Worm (Caenorhabditis elegans) whole organism, L4 larva: ENCODE results near the gene F53G2.2.

Experiments used
- D1046.2 ChIP-seq: fragments of 200-800 bp; sonication (Bioruptor generic); IDR thresholded peaks from 2 replicates; pipeline ENCODE4 v1.3.6; 2022; ENCODE audit warnings: missing genetic modification characterization, missing compliant biosample characterization
- F10B5.3 ChIP-seq: sonication (generic microtip); optimal IDR thresholded peaks from 2 replicates; lab custom pipeline; 2016; ENCODE audit warnings: mild to moderate bottlenecking, missing genetic modification characterization, missing compliant biosample characterization
- F49E8.2 ChIP-seq: sonication (generic microtip); optimal IDR thresholded peaks from 2 replicates; lab custom pipeline; 2016; ENCODE audit warnings: missing compliant biosample characterization, mild to moderate bottlenecking, missing genetic modification characterization, borderline replicate concordance
- T26A8.4 ChIP-seq: fragments of 200-800 bp; sonication (Bioruptor generic); IDR thresholded peaks from 2 replicates; pipeline ENCODE4 v1.3.6; 2022; ENCODE audit warnings: missing genetic modification characterization, missing compliant biosample characterization
- Y5F2A.4 ChIP-seq: fragments of 200-800 bp; sonication (Bioruptor generic); optimal IDR thresholded peaks from 2 replicates; lab custom pipeline; 2018; ENCODE audit warnings: mild to moderate bottlenecking, missing genetic modification characterization, missing compliant biosample characterization
- Y75B8A.6 ChIP-seq: fragments of 200-800 bp; sonication (Bioruptor generic); IDR thresholded peaks from 2 replicates; pipeline ENCODE4 v1.3.6; 2022; ENCODE audit warnings: missing genetic modification reagents, missing genetic modification characterization, missing compliant biosample characterization
- ZK337.2 ChIP-seq: fragments of 200-800 bp; sonication (Bioruptor generic); IDR thresholded peaks from 2 replicates; pipeline ENCODE4 v1.3.6; 2022; ENCODE audit warnings: missing genetic modification reagents, missing genetic modification characterization, missing compliant biosample characterization
- aly-2 ChIP-seq: sonication (generic microtip); optimal IDR thresholded peaks from 2 replicates; lab custom pipeline; 2018; ENCODE audit warnings: missing biosample characterization, missing genetic modification characterization
- ama-1 ChIP-seq: fragments of 150-350 bp; optimal IDR thresholded peaks from 2 replicates; lab custom pipeline; 2014; ENCODE audit warnings: inconsistent platforms, mixed read lengths
- attf-4 ChIP-seq: sonication (generic microtip); optimal IDR thresholded peaks from 3 replicates; lab custom pipeline; 2017; ENCODE audit warnings: missing biosample characterization, missing genetic modification characterization
- ces-1 ChIP-seq: fragments of 150-350 bp; sonication (generic microtip); optimal IDR thresholded peaks from 4 replicates; lab custom pipeline; 2014; ENCODE audit warnings: missing biosample characterization, missing genetic modification reagents, missing genetic modification characterization
- ctbp-1 ChIP-seq: fragments of 200-800 bp; sonication (Bioruptor generic); IDR thresholded peaks from 2 replicates; pipeline ENCODE4 v1.3.6; 2022; ENCODE audit warnings: missing genetic modification reagents, missing genetic modification characterization, missing compliant biosample characterization
- daf-16 ChIP-seq, 3 experiments: sonication (generic microtip); optimal IDR thresholded peaks; 2 replicates each; lab custom pipeline; 2016 to 2017; ENCODE audit warnings: missing genetic modification characterization in 3 of 3, missing genetic modification reagents in 3 of 3, mild to moderate bottlenecking in 2 of 3, missing compliant biosample characterization in 2 of 3, missing biosample characterization in 1 of 3, moderate library complexity in 1 of 3
- daf-19 ChIP-seq: fragments of 200-800 bp; sonication (Bioruptor generic); conservative IDR thresholded peaks from 2 replicates; pipeline ENCODE4 v1.3.6; 2022; ENCODE audit warnings: missing genetic modification characterization, missing compliant biosample characterization
- dmd-6 ChIP-seq: fragments of 200-800 bp; sonication (Bioruptor generic); IDR thresholded peaks from 2 replicates; pipeline ENCODE4 v1.3.6; 2022; ENCODE audit warnings: missing genetic modification reagents, missing genetic modification characterization, missing compliant biosample characterization
- dmd-9 ChIP-seq: fragments of 200-800 bp; sonication (Bioruptor generic); IDR thresholded peaks from 2 replicates; pipeline ENCODE4 v1.3.6; 2022; ENCODE audit warnings: missing genetic modification reagents, missing genetic modification characterization, missing compliant biosample characterization
- dpl-1 ChIP-seq: fragments of 150-350 bp; optimal IDR thresholded peaks from 2 replicates; lab custom pipeline; 2014; ENCODE audit warnings: missing biosample characterization, missing genetic modification reagents, missing genetic modification characterization
- dve-1 ChIP-seq: sonication (generic microtip); optimal IDR thresholded peaks from 2 replicates; lab custom pipeline; 2017; ENCODE audit warnings: antibody characterized with exemption, mild to moderate bottlenecking, missing genetic modification characterization, missing compliant biosample characterization; ENCODE audit not compliant: insufficient read depth
- egl-27 ChIP-seq: sonication (generic microtip); optimal IDR thresholded peaks from 3 replicates; lab custom pipeline; 2017; ENCODE audit warnings: missing biosample characterization, missing genetic modification reagents, missing genetic modification characterization
- hlh-11 ChIP-seq: fragments of 200-800 bp; sonication (Bioruptor generic); optimal IDR thresholded peaks from 2 replicates; lab custom pipeline; 2018; ENCODE audit warnings: mild to moderate bottlenecking, missing genetic modification characterization, missing compliant biosample characterization
- hlh-30 ChIP-seq: sonication (generic microtip); optimal IDR thresholded peaks from 2 replicates; lab custom pipeline; 2017; ENCODE audit warnings: antibody characterized with exemption, mild to moderate bottlenecking, missing genetic modification characterization, missing compliant biosample characterization; ENCODE audit not compliant: insufficient read depth
- lin-1 ChIP-seq: fragments of 200-800 bp; sonication (Bioruptor generic); IDR thresholded peaks from 2 replicates; pipeline ENCODE4 v1.3.6; 2022; ENCODE audit warnings: missing genetic modification reagents, missing genetic modification characterization, missing compliant biosample characterization
- lin-29 ChIP-seq: fragments of 200-800 bp; sonication (Bioruptor generic); IDR thresholded peaks from 2 replicates; pipeline ENCODE4 v1.3.6; 2022; ENCODE audit warnings: missing genetic modification reagents, missing genetic modification characterization, missing compliant biosample characterization
- lin-39 ChIP-seq: fragments of 150-350 bp; optimal IDR thresholded peaks from 2 replicates; lab custom pipeline; 2014; ENCODE audit warnings: missing biosample characterization, missing genetic modification reagents, missing genetic modification characterization
- lsy-2 ChIP-seq, 2 experiments: fragments of 150-350 bp in 1 of 2; sonication (generic microtip) in 1 of 2; optimal IDR thresholded peaks; 2 replicates each; lab custom pipeline; 2014 to 2017; ENCODE audit warnings: missing biosample characterization in 2 of 2, missing genetic modification characterization in 2 of 2
- madf-5 ChIP-seq, 2 experiments: fragments of 200-800 bp; sonication (Bioruptor generic); IDR thresholded peaks; 2 replicates each; pipeline ENCODE4 v1.3.6; 2022; ENCODE audit warnings: missing compliant biosample characterization in 2 of 2, missing genetic modification characterization in 2 of 2
- mdl-1 ChIP-seq, 2 experiments: fragments of 150-350 bp in 1 of 2; sonication (generic microtip) in 1 of 2; optimal IDR thresholded peaks; 2 replicates each; lab custom pipeline; 2014 to 2017; ENCODE audit warnings: missing biosample characterization in 2 of 2, missing genetic modification characterization in 2 of 2
- mep-1 ChIP-seq: fragments of 150-350 bp; sonication (generic microtip); optimal IDR thresholded peaks from 3 replicates; lab custom pipeline; 2014; ENCODE audit warnings: missing biosample characterization, missing genetic modification characterization
- mes-2 ChIP-seq: sonication (generic microtip); optimal IDR thresholded peaks from 2 replicates; lab custom pipeline; 2016; ENCODE audit warnings: missing genotype, mild to moderate bottlenecking, missing genetic modification characterization, missing compliant biosample characterization; ENCODE audit not compliant: poor library complexity, severe bottlenecking
- mxl-2 ChIP-seq: fragments of 200-800 bp; sonication (Bioruptor generic); conservative IDR thresholded peaks from 2 replicates; pipeline ENCODE4 v1.3.6; 2022; ENCODE audit warnings: missing genetic modification reagents, missing genetic modification characterization, missing compliant biosample characterization
- mxl-3 ChIP-seq: fragments of 200-800 bp; sonication (Bioruptor generic); optimal IDR thresholded peaks from 2 replicates; lab custom pipeline; 2018; ENCODE audit warnings: mild to moderate bottlenecking, missing genetic modification characterization, missing compliant biosample characterization
- nhr-10 ChIP-seq: fragments of 150-350 bp; optimal IDR thresholded peaks from 2 replicates; lab custom pipeline; 2014; ENCODE audit warnings: missing biosample characterization, missing genetic modification characterization
- nhr-11 ChIP-seq: fragments of 150-350 bp; optimal IDR thresholded peaks from 2 replicates; lab custom pipeline; 2014; ENCODE audit warnings: missing biosample characterization, missing genetic modification characterization
- nhr-28 ChIP-seq: fragments of 150-350 bp; optimal IDR thresholded peaks from 2 replicates; lab custom pipeline; 2014; ENCODE audit warnings: missing biosample characterization, missing genetic modification characterization
- nhr-48 ChIP-seq: sonication (generic microtip); optimal IDR thresholded peaks from 2 replicates; lab custom pipeline; 2016; ENCODE audit warnings: mild to moderate bottlenecking, missing genetic modification characterization, missing compliant biosample characterization
- nhr-76 ChIP-seq: fragments of 150-350 bp; optimal IDR thresholded peaks from 2 replicates; lab custom pipeline; 2014; ENCODE audit warnings: missing biosample characterization, missing genetic modification characterization
- nhr-77 ChIP-seq: fragments of 150-350 bp; optimal IDR thresholded peaks from 2 replicates; lab custom pipeline; 2014; ENCODE audit warnings: missing biosample characterization, missing genetic modification characterization
- php-3 ChIP-seq: fragments of 200-800 bp; sonication (Bioruptor generic); IDR thresholded peaks from 2 replicates; pipeline ENCODE4 v1.3.6; 2022; ENCODE audit warnings: missing genetic modification reagents, missing genetic modification characterization, missing compliant biosample characterization
- pqm-1 ChIP-seq: sonication (generic microtip); optimal IDR thresholded peaks from 2 replicates; lab custom pipeline; 2017; ENCODE audit warnings: missing biosample characterization, missing genetic modification characterization
- rbr-2 ChIP-seq: sonication (generic microtip); optimal IDR thresholded peaks from 2 replicates; lab custom pipeline; 2016; ENCODE audit warnings: missing genotype, missing genetic modification characterization, missing compliant biosample characterization
- saeg-2 ChIP-seq: fragments of 200-800 bp; sonication (Bioruptor generic); IDR thresholded peaks from 2 replicates; pipeline ENCODE4 v1.3.6; 2022; ENCODE audit warnings: missing genetic modification reagents, missing genetic modification characterization, missing compliant biosample characterization
- sdz-12 ChIP-seq: fragments of 200-800 bp; sonication (Bioruptor generic); optimal IDR thresholded peaks from 2 replicates; lab custom pipeline; 2018; ENCODE audit warnings: mild to moderate bottlenecking, missing genetic modification characterization, missing compliant biosample characterization
- set-16 ChIP-seq: fragments of 200-800 bp; sonication (Bioruptor generic); IDR thresholded peaks from 2 replicates; pipeline ENCODE4 v1.3.6; 2022; ENCODE audit warnings: missing genetic modification reagents, missing genetic modification characterization, missing compliant biosample characterization
- skn-1 ChIP-seq: fragments of 150-350 bp; optimal IDR thresholded peaks from 2 replicates; lab custom pipeline; 2014; ENCODE audit warnings: missing biosample characterization, missing genetic modification characterization
- snpc-4 ChIP-seq: fragments of 150-350 bp; optimal IDR thresholded peaks from 2 replicates; lab custom pipeline; 2014; ENCODE audit warnings: missing biosample characterization, missing genetic modification characterization
- tra-1 ChIP-seq: fragments of 200-800 bp; sonication (Bioruptor generic); IDR thresholded peaks from 2 replicates; pipeline ENCODE4 v1.3.6; 2022; ENCODE audit warnings: missing genetic modification reagents, missing genetic modification characterization, missing compliant biosample characterization
- unc-39 ChIP-seq: sonication (generic microtip); optimal IDR thresholded peaks from 2 replicates; lab custom pipeline; 2017; ENCODE audit warnings: missing biosample characterization, missing genetic modification characterization
- zag-1 ChIP-seq: fragments of 150-350 bp; optimal IDR thresholded peaks from 2 replicates; lab custom pipeline; 2014; ENCODE audit warnings: missing biosample characterization, missing genetic modification characterization
- zfp-3 ChIP-seq: fragments of 200-800 bp; sonication (Bioruptor generic); conservative IDR thresholded peaks from 2 replicates; pipeline ENCODE4 v1.3.6; 2022; ENCODE audit warnings: missing genetic modification reagents, missing genetic modification characterization, missing compliant biosample characterization
- ztf-11 ChIP-seq: fragments of 150-350 bp; optimal IDR thresholded peaks from 2 replicates; lab custom pipeline; 2014; ENCODE audit warnings: missing biosample characterization, missing genetic modification characterization

The F53G2.2 gene

DNA sequence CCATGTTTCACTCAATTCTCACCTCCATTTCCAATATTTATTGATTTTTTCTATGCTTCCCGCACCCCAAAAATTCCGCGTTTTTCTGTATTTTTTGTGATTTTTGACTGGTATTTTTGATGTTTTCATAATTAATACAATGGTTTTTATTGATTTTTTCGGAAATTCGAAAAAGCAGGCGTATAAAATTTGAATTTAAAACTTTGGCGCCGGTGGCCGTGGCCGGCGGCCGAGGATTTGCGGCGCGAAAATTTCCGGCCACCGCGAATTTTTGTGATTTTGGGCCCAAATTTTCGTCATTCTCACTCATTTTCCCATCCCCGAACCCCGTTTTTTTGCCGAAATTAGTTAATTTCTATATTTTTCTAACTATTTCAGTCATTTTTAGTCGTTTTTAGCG, 30.7 kb upstream of the F53G2.2 start (continued):
- TF ChIP-seq rbr-2 (tag; lab: Kevin White, UChicago) (no peak), T26A8.4 (no peak), sdz-12 (GFP tag; lab: Kevin White, UChicago) (no peak), nhr-77 (tag; lab: Kevin White, UChicago) (no peak), lsy-2 (tag; optimal IDR thresholded peaks at IDR 0.05; lab: Kevin White, UChicago) (peak in 1 of 2 experiments; percentile 36), aly-2 (tag; lab: Kevin White, UChicago) (no peak), ces-1 (GFP tag; lab: Kevin White, UChicago) (no peak), nhr-11 (tag; lab: Kevin White, UChicago) (no peak), lin-39 (no peak), F49E8.2 (peak; percentile 35), F10B5.3 (tag; lab: Kevin White, UChicago) (no peak), daf-19 (no peak), snpc-4 (tag; lab: Kevin White, UChicago) (no peak), php-3 (GFP tag; lab: Robert Waterston, UW) (no peak), dpl-1 (GFP tag; lab: Kevin White, UChicago) (peak; percentile 88), mxl-2 (GFP tag; lab: Robert Waterston, UW) (no peak), ctbp-1 (GFP tag; lab: Robert Waterston, UW) (no peak), zfp-3 (peak; percentile 48; the same call in 1 of the 2 replicates), set-16 (GFP tag; lab: Robert Waterston, UW) (no peak), tra-1 (GFP tag; lab: Robert Waterston, UW) (no peak), ztf-11 (tag; lab: Kevin White, UChicago) (no peak), skn-1 (tag; lab: Kevin White, UChicago) (no peak), dmd-9 (peak; percentile 73; the same call in 1 of the 2 replicates), nhr-76 (tag; lab: Kevin White, UChicago) (no peak)

DNA sequence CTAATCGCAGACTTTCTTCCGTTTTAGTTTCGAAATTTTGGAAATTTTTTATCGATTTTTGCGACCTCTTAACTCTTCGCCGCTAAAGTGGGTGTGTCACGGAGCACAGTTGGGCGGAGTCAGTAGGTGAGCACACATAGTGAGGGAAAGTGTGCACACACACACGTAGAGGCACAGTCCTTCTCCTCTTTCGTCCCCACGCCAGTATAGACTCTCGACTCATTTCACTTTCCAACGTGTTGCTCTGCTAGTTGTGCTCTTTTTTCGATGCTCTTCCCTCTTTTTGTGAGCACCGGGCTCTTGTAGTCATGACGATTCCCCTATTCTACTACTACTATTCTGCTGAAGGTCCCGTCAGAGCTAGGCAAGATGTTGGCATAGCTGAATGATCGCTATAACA, 29.2 kb upstream of the F53G2.2 start:
- no peak for TF ChIP-seq daf-16 (GFP tag; optimal IDR thresholded peaks at IDR 0.05; lab: Kevin White, UChicago)
- peak; percentile 26 for TF ChIP-seq daf-16 (tag; optimal IDR thresholded peaks at IDR 0.05; lab: Kevin White, UChicago)
- TF ChIP-seq mep-1 (tag; lab: Kevin White, UChicago), result peak; percentile 32
- peak in 1 of 2 experiments; percentile 5 for TF ChIP-seq lsy-2 (tag; optimal IDR thresholded peaks at IDR 0.05; lab: Kevin White, UChicago)
- peak; percentile 27 for TF ChIP-seq ama-1 (lab: Kevin White, UChicago)
- TF ChIP-seq mes-2 (tag; lab: Kevin White, UChicago), result no peak
- TF ChIP-seq ces-1 (GFP tag; lab: Kevin White, UChicago), result no peak
- TF ChIP-seq dmd-6 (GFP tag; lab: Robert Waterston, UW), result peak; percentile 21; the same call in 1 of the 2 replicates
- peak; percentile 6 for TF ChIP-seq hlh-30
- peak; percentile 31 for TF ChIP-seq hlh-11 (tag; lab: Kevin White, UChicago)
- TF ChIP-seq ZK337.2, result no peak
- TF ChIP-seq pqm-1 (tag; lab: Kevin White, UChicago), result peak; percentile 32
- peak; percentile 32 for TF ChIP-seq dve-1
- no peak for TF ChIP-seq skn-1 (tag; lab: Kevin White, UChicago)
- no peak for TF ChIP-seq nhr-10 (tag; lab: Kevin White, UChicago)
- no peak for TF ChIP-seq saeg-2 (GFP tag; lab: Robert Waterston, UW)
- no peak for TF ChIP-seq D1046.2 (GFP tag; lab: Robert Waterston, UW)
- TF ChIP-seq nhr-48 (tag; lab: Kevin White, UChicago), result no peak
- 0 out of 2 replicates have a peak, but pooled peaks have one; percentile 49 for TF ChIP-seq Y75B8A.6 (GFP tag; lab: Robert Waterston, UW)
- no peak for TF ChIP-seq snpc-4 (tag; lab: Kevin White, UChicago)
- no peak for TF ChIP-seq zag-1
- TF ChIP-seq lin-29 (GFP tag; lab: Robert Waterston, UW), result no peak
- TF ChIP-seq mdl-1 (tag; optimal IDR thresholded peaks at IDR 0.05; lab: Kevin White, UChicago), result no peak
- no peak for TF ChIP-seq egl-27 (tag; lab: Kevin White, UChicago)
- TF ChIP-seq mxl-3, result peak; percentile 31
- peak; percentile 69 for TF ChIP-seq nhr-28 (tag; lab: Kevin White, UChicago)
- TF ChIP-seq Y5F2A.4 (GFP tag; lab: Kevin White, UChicago), result no peak
- TF ChIP-seq attf-4 (tag; lab: Kevin White, UChicago), result no peak
- TF ChIP-seq lin-1 (GFP tag; lab: Robert Waterston, UW), result no peak
- TF ChIP-seq unc-39 (tag; lab: Kevin White, UChicago), result no peak
- TF ChIP-seq F10B5.3 (tag; lab: Kevin White, UChicago), result no peak
- no peak for TF ChIP-seq madf-5 (GFP tag; IDR thresholded peaks at IDR 0.05; lab: Robert Waterston, UW)
- TF ChIP-seq, all 104 proteins: peak for 12
